Worm (Caenorhabditis elegans): ENCODE measurements around the gene F43D2.7.

The F43D2.7 gene

ce11 chrV:14687106-14687964 lies 47.4 kb upstream of the F43D2.7 start:
- TF ChIP-seq ctbp-1 (GFP tag; IDR thresholded peaks at IDR 0.05): 0 out of 2 replicates have a peak, but pooled peaks have one; percentile 14
- no peak for TF ChIP-seq nhr-77 (tag; optimal IDR thresholded peaks at IDR 0.05)
- TF ChIP-seq saeg-2 (GFP tag; IDR thresholded peaks at IDR 0.05): 0 out of 2 replicates have a peak, but pooled peaks have one; percentile 7
- TF ChIP-seq ceh-44 (GFP tag; IDR thresholded peaks at IDR 0.05): no peak
- no peak for TF ChIP-seq lir-3 (tag; optimal IDR thresholded peaks at IDR 0.05)
- TF ChIP-seq nhr-42 (GFP tag; IDR thresholded peaks at IDR 0.05): 0 out of 2 replicates have a peak, but pooled peaks have one; percentile 4
- peak; percentile 19 for TF ChIP-seq nhr-25 (tag; optimal IDR thresholded peaks at IDR 0.05; ENCODE audit: borderline replicate concordance, insufficient read depth)
- TF ChIP-seq hlh-30 (tag; optimal IDR thresholded peaks at IDR 0.05; ENCODE audit: insufficient read depth): no peak
- peak; percentile 25; the same call in 1 of the 2 replicates for TF ChIP-seq snpc-1.2 (GFP tag; IDR thresholded peaks at IDR 0.05)
- peak; percentile 84 for TF ChIP-seq lin-13 (GFP tag; optimal IDR thresholded peaks at IDR 0.05)
- TF ChIP-seq hif-1 (tag; optimal IDR thresholded peaks at IDR 0.05): no peak
- TF ChIP-seq daf-19 (GFP tag; conservative IDR thresholded peaks at IDR 0.05): peak; percentile 25; the same call in 1 of the 2 replicates
- TF ChIP-seq lim-7 (GFP tag; IDR thresholded peaks at IDR 0.05): peak; percentile 53
- 0 out of 2 replicates have a peak, but pooled peaks have one; percentile 18 for TF ChIP-seq zfp-3 (GFP tag; conservative IDR thresholded peaks at IDR 0.05)
- no peak for TF ChIP-seq ces-1 (GFP tag; optimal IDR thresholded peaks at IDR 0.05)
- TF ChIP-seq madf-5 (GFP tag; IDR thresholded peaks at IDR 0.05): no peak
- no peak for TF ChIP-seq F10B5.3 (tag; optimal IDR thresholded peaks at IDR 0.05)
- TF ChIP-seq dmd-6 (GFP tag; IDR thresholded peaks at IDR 0.05): 0 out of 2 replicates have a peak, but pooled peaks have one; percentile 8
- no peak for TF ChIP-seq mxl-2 (GFP tag; conservative IDR thresholded peaks at IDR 0.05)
- no peak for TF ChIP-seq mxl-3 (GFP tag; optimal IDR thresholded peaks at IDR 0.05)
- TF ChIP-seq php-3 (GFP tag; IDR thresholded peaks at IDR 0.05): no peak
- no peak for TF ChIP-seq ceh-32 (tag; optimal IDR thresholded peaks at IDR 0.05; ENCODE audit: poor library complexity)
- TF ChIP-seq aha-1 (tag): peak; percentile 88
- TF ChIP-seq lin-38 (GFP tag; IDR thresholded peaks at IDR 0.05): 0 out of 2 replicates have a peak, but pooled peaks have one; percentile 4
- TF ChIP-seq vab-7 (GFP tag; IDR thresholded peaks at IDR 0.05): no peak
- TF ChIP-seq daf-16 (GFP tag; optimal IDR thresholded peaks at IDR 0.05): no peak
- peak; percentile 18 for TF ChIP-seq daf-16 (tag; optimal IDR thresholded peaks at IDR 0.05)
- no peak for TF ChIP-seq attf-4 (tag; optimal IDR thresholded peaks at IDR 0.05)
- no peak for TF ChIP-seq cey-2 (tag; optimal IDR thresholded peaks at IDR 0.05; ENCODE audit: borderline replicate concordance, insufficient read depth)
- TF ChIP-seq mdt-29 (GFP tag; IDR thresholded peaks at IDR 0.05): no peak; the same call in 1 of the 2 replicates
- no peak for TF ChIP-seq skn-1 (tag; optimal IDR thresholded peaks at IDR 0.05)
- TF ChIP-seq dve-1 (tag; optimal IDR thresholded peaks at IDR 0.05; ENCODE audit: insufficient read depth): peak; percentile 24
- no peak for TF ChIP-seq lsy-2 (tag; optimal IDR thresholded peaks at IDR 0.05)
- TF ChIP-seq pha-4 (GFP tag; IDR thresholded peaks at IDR 0.05): peak; percentile 40
- no peak for TF ChIP-seq pha-4 (tag; optimal IDR thresholded peaks at IDR 0.05)
- no peak for TF ChIP-seq nhr-6 (tag; optimal IDR thresholded peaks at IDR 0.05)
- TF ChIP-seq ZK546.5 (tag; optimal IDR thresholded peaks at IDR 0.05): no peak
- peak; percentile 71 for TF ChIP-seq ama-1 (optimal IDR thresholded peaks at IDR 0.05)
- no peak for TF ChIP-seq nhr-76 (tag; optimal IDR thresholded peaks at IDR 0.05)
- TF ChIP-seq nhr-28 (tag; optimal IDR thresholded peaks at IDR 0.05): no peak
- no peak; the same call in 1 of the 2 replicates for TF ChIP-seq lin-29 (GFP tag; IDR thresholded peaks at IDR 0.05)
- TF ChIP-seq madf-9 (GFP tag; conservative IDR thresholded peaks at IDR 0.05): peak; percentile 15; the same call in 1 of the 2 replicates
- TF ChIP-seq nhr-10 (tag; optimal IDR thresholded peaks at IDR 0.05): no peak
- TF ChIP-seq gei-8 (GFP tag; optimal IDR thresholded peaks at IDR 0.05): peak; percentile 34

Data from whole organism, L4 larva.